Worm (Caenorhabditis elegans) whole organism, L4 larva: ENCODE results near the gene Y41E3.6.

Source experiments
- D1046.2 ChIP-seq: fragments of 200-800 bp; sonication (Bioruptor generic); IDR thresholded peaks from 2 replicates; pipeline ENCODE4 v1.3.6; 2022; ENCODE audit warnings: missing genetic modification characterization, missing compliant biosample characterization
- F26F4.8 ChIP-seq: fragments of 200-800 bp; sonication (Bioruptor generic); conservative IDR thresholded peaks from 2 replicates; pipeline ENCODE4 v1.3.6; 2022; ENCODE audit warnings: missing genetic modification characterization, missing compliant biosample characterization
- F49E8.2 ChIP-seq: sonication (generic microtip); optimal IDR thresholded peaks from 2 replicates; lab custom pipeline; 2016; ENCODE audit warnings: missing compliant biosample characterization, mild to moderate bottlenecking, missing genetic modification characterization, borderline replicate concordance
- R02D3.7 ChIP-seq: fragments of 150-350 bp; sonication (generic microtip); optimal IDR thresholded peaks from 3 replicates; lab custom pipeline; 2014; ENCODE audit warnings: missing biosample characterization, missing genetic modification characterization
- Y105C5A.15 ChIP-seq: fragments of 200-800 bp; sonication (Bioruptor generic); IDR thresholded peaks from 2 replicates; pipeline ENCODE4 v1.3.6; 2022; ENCODE audit warnings: missing genetic modification characterization, missing compliant biosample characterization
- Y48G9A.11 ChIP-seq: fragments of 200-800 bp; sonication (Bioruptor generic); IDR thresholded peaks from 2 replicates; pipeline ENCODE4 v1.3.6; 2022; ENCODE audit warnings: missing genetic modification reagents, missing genetic modification characterization, missing compliant biosample characterization
- aha-1 ChIP-seq: fragments of 150-350 bp; peaks from one replicate; lab custom pipeline; 2014; ENCODE audit warnings: missing biosample characterization, missing genetic modification characterization
- aly-2 ChIP-seq: sonication (generic microtip); optimal IDR thresholded peaks from 2 replicates; lab custom pipeline; 2018; ENCODE audit warnings: missing biosample characterization, missing genetic modification characterization
- ama-1 ChIP-seq: fragments of 150-350 bp; optimal IDR thresholded peaks from 2 replicates; lab custom pipeline; 2014; ENCODE audit warnings: inconsistent platforms, mixed read lengths
- ceh-20 ChIP-seq: fragments of 200-800 bp; sonication (Bioruptor generic); IDR thresholded peaks from 2 replicates; pipeline ENCODE4 v1.3.6; 2022; ENCODE audit warnings: missing genetic modification reagents, missing genetic modification characterization, missing compliant biosample characterization
- ceh-28 ChIP-seq: fragments of 150-350 bp; optimal IDR thresholded peaks from 2 replicates; lab custom pipeline; 2014; ENCODE audit warnings: missing biosample characterization, missing genetic modification reagents, missing genetic modification characterization
- ceh-62 ChIP-seq: sonication (generic microtip); optimal IDR thresholded peaks from 2 replicates; lab custom pipeline; 2017; ENCODE audit warnings: missing biosample characterization, missing genetic modification characterization
- daf-12 ChIP-seq: fragments of 150-350 bp; optimal IDR thresholded peaks from 2 replicates; lab custom pipeline; 2014; ENCODE audit warnings: missing biosample characterization, missing genetic modification reagents, missing genetic modification characterization
- daf-19 ChIP-seq: fragments of 200-800 bp; sonication (Bioruptor generic); conservative IDR thresholded peaks from 2 replicates; pipeline ENCODE4 v1.3.6; 2022; ENCODE audit warnings: missing genetic modification characterization, missing compliant biosample characterization
- dve-1 ChIP-seq: sonication (generic microtip); optimal IDR thresholded peaks from 2 replicates; lab custom pipeline; 2017; ENCODE audit warnings: antibody characterized with exemption, mild to moderate bottlenecking, missing genetic modification characterization, missing compliant biosample characterization; ENCODE audit not compliant: insufficient read depth
- egl-27 ChIP-seq: sonication (generic microtip); optimal IDR thresholded peaks from 3 replicates; lab custom pipeline; 2017; ENCODE audit warnings: missing biosample characterization, missing genetic modification reagents, missing genetic modification characterization
- egl-43 ChIP-seq: fragments of 200-800 bp; sonication (Bioruptor generic); IDR thresholded peaks from 2 replicates; pipeline ENCODE4 v1.3.6; 2022; ENCODE audit warnings: missing genetic modification reagents, missing genetic modification characterization, missing compliant biosample characterization
- gei-8 ChIP-seq: fragments of 200-800 bp; sonication (Bioruptor generic); optimal IDR thresholded peaks from 2 replicates; lab custom pipeline; 2018; ENCODE audit warnings: mild to moderate bottlenecking, missing genetic modification characterization, missing compliant biosample characterization
- hif-1 ChIP-seq, 2 experiments: sonication (generic microtip); optimal IDR thresholded peaks; 2 replicates each; lab custom pipeline; 2016 to 2017; ENCODE audit warnings: missing compliant biosample characterization in 2 of 2, missing genetic modification characterization in 2 of 2, missing genetic modification reagents in 2 of 2, missing genotype in 2 of 2, mild to moderate bottlenecking in 1 of 2
- hlh-11 ChIP-seq: fragments of 200-800 bp; sonication (Bioruptor generic); optimal IDR thresholded peaks from 2 replicates; lab custom pipeline; 2018; ENCODE audit warnings: mild to moderate bottlenecking, missing genetic modification characterization, missing compliant biosample characterization
- hlh-30 ChIP-seq: sonication (generic microtip); optimal IDR thresholded peaks from 2 replicates; lab custom pipeline; 2017; ENCODE audit warnings: antibody characterized with exemption, mild to moderate bottlenecking, missing genetic modification characterization, missing compliant biosample characterization; ENCODE audit not compliant: insufficient read depth
- hmg-1.1 ChIP-seq: fragments of 200-800 bp; sonication (Bioruptor generic); IDR thresholded peaks from 2 replicates; pipeline ENCODE4 v1.3.6; 2022; ENCODE audit warnings: missing genetic modification reagents, missing genetic modification characterization, missing compliant biosample characterization
- lim-7 ChIP-seq: fragments of 200-800 bp; sonication (Bioruptor generic); IDR thresholded peaks from 2 replicates; pipeline ENCODE4 v1.3.6; 2022; ENCODE audit warnings: missing genetic modification characterization, missing compliant biosample characterization
- lin-29 ChIP-seq: fragments of 200-800 bp; sonication (Bioruptor generic); IDR thresholded peaks from 2 replicates; pipeline ENCODE4 v1.3.6; 2022; ENCODE audit warnings: missing genetic modification reagents, missing genetic modification characterization, missing compliant biosample characterization
- madf-5 ChIP-seq, 2 experiments: fragments of 200-800 bp; sonication (Bioruptor generic); IDR thresholded peaks; 2 replicates each; pipeline ENCODE4 v1.3.6; 2022; ENCODE audit warnings: missing compliant biosample characterization in 2 of 2, missing genetic modification characterization in 2 of 2
- madf-9 ChIP-seq: fragments of 200-800 bp; sonication (Bioruptor generic); conservative IDR thresholded peaks from 2 replicates; pipeline ENCODE4 v1.3.6; 2022; ENCODE audit warnings: missing genetic modification reagents, missing genetic modification characterization, missing compliant biosample characterization
- mdt-29 ChIP-seq: fragments of 200-800 bp; sonication (Bioruptor generic); IDR thresholded peaks from 2 replicates; pipeline ENCODE4 v1.3.6; 2022; ENCODE audit warnings: missing genetic modification reagents, missing genetic modification characterization, missing compliant biosample characterization
- mxl-2 ChIP-seq: fragments of 200-800 bp; sonication (Bioruptor generic); conservative IDR thresholded peaks from 2 replicates; pipeline ENCODE4 v1.3.6; 2022; ENCODE audit warnings: missing genetic modification reagents, missing genetic modification characterization, missing compliant biosample characterization
- mxl-3 ChIP-seq: fragments of 200-800 bp; sonication (Bioruptor generic); optimal IDR thresholded peaks from 2 replicates; lab custom pipeline; 2018; ENCODE audit warnings: mild to moderate bottlenecking, missing genetic modification characterization, missing compliant biosample characterization
- nhr-10 ChIP-seq: fragments of 150-350 bp; optimal IDR thresholded peaks from 2 replicates; lab custom pipeline; 2014; ENCODE audit warnings: missing biosample characterization, missing genetic modification characterization
- nhr-111 ChIP-seq: fragments of 200-800 bp; sonication (Bioruptor generic); optimal IDR thresholded peaks from 2 replicates; lab custom pipeline; 2018; ENCODE audit warnings: mild to moderate bottlenecking, missing genetic modification characterization, missing compliant biosample characterization
- nhr-48 ChIP-seq: sonication (generic microtip); optimal IDR thresholded peaks from 2 replicates; lab custom pipeline; 2016; ENCODE audit warnings: mild to moderate bottlenecking, missing genetic modification characterization, missing compliant biosample characterization
- nhr-6 ChIP-seq: fragments of 150-350 bp; optimal IDR thresholded peaks from 2 replicates; lab custom pipeline; 2014; ENCODE audit warnings: missing biosample characterization, missing genetic modification characterization
- php-3 ChIP-seq: fragments of 200-800 bp; sonication (Bioruptor generic); IDR thresholded peaks from 2 replicates; pipeline ENCODE4 v1.3.6; 2022; ENCODE audit warnings: missing genetic modification reagents, missing genetic modification characterization, missing compliant biosample characterization
- sdz-12 ChIP-seq: fragments of 200-800 bp; sonication (Bioruptor generic); optimal IDR thresholded peaks from 2 replicates; lab custom pipeline; 2018; ENCODE audit warnings: mild to moderate bottlenecking, missing genetic modification characterization, missing compliant biosample characterization
- snpc-4 ChIP-seq: fragments of 150-350 bp; optimal IDR thresholded peaks from 2 replicates; lab custom pipeline; 2014; ENCODE audit warnings: missing biosample characterization, missing genetic modification characterization
- unc-62 ChIP-seq, 3 experiments: fragments of 150-350 bp in 1 of 3; sonication (generic microtip); optimal IDR thresholded peaks in 2 of 3; peaks in 1 of 3; 1 replicate in 1 of 3; 2 replicates in 2 of 3; lab custom pipeline; 2014 to 2017; ENCODE audit warnings: missing biosample characterization in 3 of 3, missing genetic modification characterization in 3 of 3, missing genetic modification reagents in 3 of 3, missing genotype in 1 of 3
- vab-7 ChIP-seq: fragments of 200-800 bp; sonication (Bioruptor generic); IDR thresholded peaks from 2 replicates; pipeline ENCODE4 v1.3.6; 2022; ENCODE audit warnings: missing genetic modification reagents, missing genetic modification characterization, missing compliant biosample characterization
- zag-1 ChIP-seq: fragments of 150-350 bp; optimal IDR thresholded peaks from 2 replicates; lab custom pipeline; 2014; ENCODE audit warnings: missing biosample characterization, missing genetic modification characterization
- zfp-3 ChIP-seq: fragments of 200-800 bp; sonication (Bioruptor generic); conservative IDR thresholded peaks from 2 replicates; pipeline ENCODE4 v1.3.6; 2022; ENCODE audit warnings: missing genetic modification reagents, missing genetic modification characterization, missing compliant biosample characterization
- zip-11 ChIP-seq: fragments of 200-800 bp; sonication (Bioruptor generic); IDR thresholded peaks from 2 replicates; pipeline ENCODE4 v1.3.6; 2022; ENCODE audit warnings: missing genetic modification characterization, missing compliant biosample characterization
- ztf-11 ChIP-seq: fragments of 150-350 bp; optimal IDR thresholded peaks from 2 replicates; lab custom pipeline; 2014; ENCODE audit warnings: missing biosample characterization, missing genetic modification characterization

Y41E3.6 gene

ce11 chrIV:15049288-15050094, 42.9 kb downstream of the Y41E3.6 start (continued):
- 0 out of 2 replicates have a peak, but pooled peaks have one; percentile 9 for TF ChIP-seq D1046.2 (GFP tag; lab: Robert Waterston, UW)
- no peak for TF ChIP-seq R02D3.7
- 0 out of 4 replicates have a peak, but pooled peaks of 1 of the 2 experiments have one; percentile 45 for TF ChIP-seq madf-5 (GFP tag; IDR thresholded peaks at IDR 0.05; lab: Robert Waterston, UW)
- TF ChIP-seq zfp-3 (GFP tag; lab: Robert Waterston, UW): no peak; the same call in 1 of the 2 replicates
- peak; percentile 76 for TF ChIP-seq aha-1 (tag; lab: Kevin White, UChicago)
- peak; percentile 37; the same call in 1 of the 2 replicates for TF ChIP-seq vab-7 (GFP tag; lab: Robert Waterston, UW)
- peak; percentile 9 for TF ChIP-seq sdz-12 (GFP tag; lab: Kevin White, UChicago)
- peak; percentile 64 for TF ChIP-seq ama-1 (lab: Kevin White, UChicago)
- TF ChIP-seq mdt-29: no peak
- TF ChIP-seq mxl-3 (GFP tag; lab: Kevin White, UChicago): no peak
- TF ChIP-seq lim-7 (GFP tag; lab: Robert Waterston, UW): 0 out of 2 replicates have a peak, but pooled peaks have one; percentile 7
- no peak for TF ChIP-seq nhr-6
- peak; percentile 92 for TF ChIP-seq aly-2 (tag; lab: Kevin White, UChicago)
- no peak for TF ChIP-seq egl-27 (tag; lab: Kevin White, UChicago)
- TF ChIP-seq egl-43: 0 out of 2 replicates have a peak, but pooled peaks have one; percentile 8
- TF ChIP-seq zag-1: no peak
- TF ChIP-seq ceh-62: no peak
- no peak for TF ChIP-seq nhr-48 (tag; lab: Kevin White, UChicago)
- no peak for TF ChIP-seq daf-19 (GFP tag; lab: Robert Waterston, UW)
- TF ChIP-seq gei-8 (GFP tag; lab: Kevin White, UChicago): no peak
- TF ChIP-seq ceh-20: no peak
- no peak for TF ChIP-seq snpc-4
- TF ChIP-seq hif-1 (tag; optimal IDR thresholded peaks at IDR 0.05; lab: Kevin White, UChicago): peak in 1 of 2 experiments; percentile 22
- peak; percentile 15; the same call in 1 of the 2 replicates for TF ChIP-seq hmg-1.1 (GFP tag; lab: Robert Waterston, UW)
- TF ChIP-seq hlh-30: no peak
- no peak for TF ChIP-seq zip-11 (GFP tag; lab: Robert Waterston, UW)
- peak; percentile 5 for TF ChIP-seq hlh-11 (tag; lab: Kevin White, UChicago)
- TF ChIP-seq daf-12 (tag; lab: Kevin White, UChicago): no peak
- TF ChIP-seq F26F4.8: no peak
- no peak for TF ChIP-seq nhr-111
- no peak for TF ChIP-seq madf-9 (GFP tag; lab: Robert Waterston, UW)
- TF ChIP-seq, all 104 proteins: peak for 21

ce11 chrIV:15051045-15051444, 44.5 kb downstream of the Y41E3.6 start:
- TF ChIP-seq unc-62 (GFP tag; optimal IDR thresholded peaks at IDR 0.05 in 1 of 2; lab: Kevin White, UChicago) (no peak), unc-62 (tag; optimal IDR thresholded peaks at IDR 0.05; lab: Kevin White, UChicago) (no peak), mxl-2 (GFP tag; lab: Robert Waterston, UW) (no peak), gei-8 (GFP tag; lab: Kevin White, UChicago) (no peak), ztf-11 (no peak), ceh-28 (tag; lab: Kevin White, UChicago) (no peak), php-3 (no peak), F49E8.2 (tag; lab: Kevin White, UChicago) (no peak), Y48G9A.11 (no peak), lin-29 (no peak), dve-1 (tag; lab: Kevin White, UChicago) (no peak), nhr-10 (tag; lab: Kevin White, UChicago) (no peak), egl-27 (tag; lab: Kevin White, UChicago) (no peak), R02D3.7 (no peak), Y105C5A.15 (GFP tag; lab: Robert Waterston, UW) (no peak), zag-1 (no peak), snpc-4 (no peak)
